Worm (Caenorhabditis elegans): Measurements from ENCODE around the gene snrp-3.

The snrp-3 gene

ce11 chrIV:8673733-8674375, 13.8 kb downstream of the snrp-3 start:
- TF ChIP-seq nhr-237 (tag; optimal IDR thresholded peaks at IDR 0.05) = no peak
- TF ChIP-seq ama-1 (optimal IDR thresholded peaks at IDR 0.05) = no peak
- no peak for TF ChIP-seq ztf-4 (tag; optimal IDR thresholded peaks at IDR 0.05)
- no peak for TF ChIP-seq nhr-25 (tag; optimal IDR thresholded peaks at IDR 0.05)
- no peak for TF ChIP-seq crh-2 (tag; optimal IDR thresholded peaks at IDR 0.05)
- no peak for TF ChIP-seq ztf-11 (tag; optimal IDR thresholded peaks at IDR 0.05)
- no peak for TF ChIP-seq elt-1 (tag; optimal IDR thresholded peaks at IDR 0.05)
- no peak for TF ChIP-seq gmeb-1 (tag; optimal IDR thresholded peaks at IDR 0.05)
- no peak for TF ChIP-seq lin-39 (tag; optimal IDR thresholded peaks at IDR 0.05)

DNA sequence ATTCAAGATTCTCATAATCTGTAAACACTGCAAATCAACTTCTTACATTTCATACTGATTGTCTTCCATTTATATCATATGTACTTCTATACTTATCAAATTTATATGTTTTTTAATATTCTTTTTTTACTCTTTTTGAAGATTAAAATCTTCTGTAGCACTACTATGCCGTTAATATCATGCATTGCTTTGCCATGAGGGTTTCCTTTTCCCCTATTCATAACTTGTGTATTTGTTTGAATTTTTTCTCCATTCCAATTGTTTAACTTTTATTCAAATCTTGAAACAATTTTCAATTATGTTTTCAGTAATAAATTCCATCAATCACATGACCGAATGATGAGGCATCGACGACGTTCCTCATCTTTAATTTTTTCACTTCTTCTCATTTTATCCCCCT, 19.0 kb downstream of the snrp-3 start, which contains the start of gene cdh-5:
TSS of gene cdh-5 (plus strand) at position 301 of the 400 bp plus-strand sequence.
- TF ChIP-seq lin-11 (tag; optimal IDR thresholded peaks at IDR 0.05) = no peak
- TF ChIP-seq alr-1 (tag; optimal IDR thresholded peaks at IDR 0.05) = no peak
- no peak for TF ChIP-seq Y55F3AM.14 (GFP tag; optimal IDR thresholded peaks at IDR 0.05)
- TF ChIP-seq blmp-1 (tag; optimal IDR thresholded peaks at IDR 0.05; ENCODE audit: insufficient read depth) = no peak
- no peak for TF ChIP-seq ztf-4 (tag; optimal IDR thresholded peaks at IDR 0.05)
- no peak for TF ChIP-seq skn-1 (tag; optimal IDR thresholded peaks at IDR 0.05)
- no peak for TF ChIP-seq lsy-2 (tag; optimal IDR thresholded peaks at IDR 0.05)
- TF ChIP-seq mab-5 (tag; optimal IDR thresholded peaks at IDR 0.05) = no peak
- no peak for TF ChIP-seq nhr-21 (tag; optimal IDR thresholded peaks at IDR 0.05)
- TF ChIP-seq gmeb-1 (tag; optimal IDR thresholded peaks at IDR 0.05) = no peak
- no peak for TF ChIP-seq dmd-4 (tag; optimal IDR thresholded peaks at IDR 0.05)
- TF ChIP-seq unc-62 (GFP tag; optimal IDR thresholded peaks at IDR 0.05) = no peak
- TF ChIP-seq crh-2 (tag; optimal IDR thresholded peaks at IDR 0.05) = no peak
- TF ChIP-seq nhr-23 (tag; optimal IDR thresholded peaks at IDR 0.05) = no peak
- TF ChIP-seq snpc-4 (tag; optimal IDR thresholded peaks at IDR 0.05) = no peak
- no peak for TF ChIP-seq F13H6.1 (tag; optimal IDR thresholded peaks at IDR 0.05)
- no peak for TF ChIP-seq lin-39 (tag; optimal IDR thresholded peaks at IDR 0.05)
- no peak for TF ChIP-seq mdl-1 (tag; optimal IDR thresholded peaks at IDR 0.05)
- no peak for TF ChIP-seq ceh-82 (tag; optimal IDR thresholded peaks at IDR 0.05)
- TF ChIP-seq nhr-25 (tag; optimal IDR thresholded peaks at IDR 0.05) = no peak

ce11 chrIV:8665778-8666177, 21.8 kb downstream of the snrp-3 start:
- TF ChIP-seq nhr-129 (tag; optimal IDR thresholded peaks at IDR 0.05) = no peak
- TF ChIP-seq lin-39 (tag; optimal IDR thresholded peaks at IDR 0.05) = no peak
- no peak for TF ChIP-seq sem-4 (tag; optimal IDR thresholded peaks at IDR 0.05)
- no peak for TF ChIP-seq nhr-21 (tag; optimal IDR thresholded peaks at IDR 0.05)
- TF ChIP-seq ztf-1 (GFP tag; conservative IDR thresholded peaks at IDR 0.05) = no peak
- TF ChIP-seq R02D3.7 (tag; optimal IDR thresholded peaks at IDR 0.05) = peak; percentile 21
- peak; percentile 15 for TF ChIP-seq unc-55 (GFP tag; optimal IDR thresholded peaks at IDR 0.05)
- TF ChIP-seq C34F6.9 (tag; optimal IDR thresholded peaks at IDR 0.05) = peak; percentile 17

DNA sequence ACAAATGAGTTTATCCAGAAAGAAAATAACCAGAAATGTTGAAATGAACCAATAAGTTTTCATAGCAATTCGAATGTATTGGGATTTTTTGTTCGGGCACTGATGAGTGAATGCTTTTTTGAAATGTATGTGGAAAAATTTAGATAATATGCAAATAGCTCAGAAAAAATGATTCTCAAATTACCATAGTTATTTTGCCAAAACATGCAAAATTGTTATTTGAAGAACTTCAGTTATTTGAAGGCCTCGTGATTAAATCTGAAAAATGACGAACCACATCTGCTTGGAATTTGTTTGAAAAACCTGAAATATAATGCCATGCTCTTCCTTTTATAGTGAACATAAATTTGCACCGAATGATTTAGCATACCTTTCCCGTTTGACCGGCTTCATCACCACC, 29.5 kb downstream of the snrp-3 start, which contains the start of gene C49C8.6:
TSS of gene C49C8.6 (minus strand) at position 101 of the 400 bp plus-strand sequence.
- TF ChIP-seq R02D3.7 (tag; optimal IDR thresholded peaks at IDR 0.05) (no peak), sem-4 (tag; optimal IDR thresholded peaks at IDR 0.05) (no peak), ztf-4 (tag; optimal IDR thresholded peaks at IDR 0.05) (no peak), lsy-2 (tag; optimal IDR thresholded peaks at IDR 0.05) (no peak), nhr-21 (tag; optimal IDR thresholded peaks at IDR 0.05) (no peak), gmeb-1 (tag; optimal IDR thresholded peaks at IDR 0.05) (no peak), nhr-6 (tag; optimal IDR thresholded peaks at IDR 0.05) (no peak), unc-39 (tag; optimal IDR thresholded peaks at IDR 0.05) (no peak), egl-27 (tag; optimal IDR thresholded peaks at IDR 0.05) (no peak), blmp-1 (tag; optimal IDR thresholded peaks at IDR 0.05; ENCODE audit: insufficient read depth) (no peak), lin-39 (tag; optimal IDR thresholded peaks at IDR 0.05) (no peak), Y55F3AM.14 (GFP tag; optimal IDR thresholded peaks at IDR 0.05) (no peak), nhr-237 (tag; optimal IDR thresholded peaks at IDR 0.05) (no peak), nhr-12 (tag; optimal IDR thresholded peaks at IDR 0.05) (no peak), ama-1 (optimal IDR thresholded peaks at IDR 0.05) (no peak), nhr-129 (tag; optimal IDR thresholded peaks at IDR 0.05) (no peak), skn-1 (tag; optimal IDR thresholded peaks at IDR 0.05) (no peak), unc-55 (GFP tag; optimal IDR thresholded peaks at IDR 0.05) (no peak), ztf-1 (GFP tag; conservative IDR thresholded peaks at IDR 0.05) (no peak)

Data from whole organism, L2 larva.